Fruit fly (Drosophila melanogaster): Measurements from ENCODE around the gene mldr.

Gene mldr

DNA sequence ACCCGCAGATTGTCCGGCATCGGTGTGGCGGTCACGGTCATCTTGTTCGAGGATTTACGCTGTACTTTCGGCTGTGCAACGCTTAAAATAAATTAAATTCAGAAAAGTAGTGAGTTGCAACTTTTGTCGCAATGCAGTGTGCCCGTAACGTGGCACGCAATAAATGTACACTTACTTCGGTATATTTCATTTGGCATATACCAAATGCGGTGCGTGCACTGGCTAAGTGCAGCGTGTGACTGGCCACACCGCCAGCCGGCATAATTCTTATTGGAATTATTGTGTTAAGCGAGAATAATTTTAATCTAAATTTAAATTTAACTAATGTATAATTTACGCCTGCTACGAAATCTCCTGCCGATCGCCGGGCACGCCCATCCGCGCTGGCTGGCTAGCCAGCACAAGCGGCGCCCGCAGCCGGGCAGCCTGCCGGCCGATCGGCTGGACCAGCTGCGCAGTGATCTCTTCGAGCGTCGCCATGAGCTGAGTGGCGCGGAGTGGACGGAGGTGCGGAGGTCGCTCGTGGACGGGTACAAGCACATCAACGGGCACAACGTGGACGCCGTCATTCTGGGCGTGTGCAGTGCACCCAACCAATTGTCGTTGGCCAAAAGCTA lies at the start of gene mldr, which contains the start of gene Rpt4:
mldr (plus strand) TSS at position 221 of the 617 bp plus-strand sequence.
Rpt4 (minus strand) TSS at position 163 of the 617 bp plus-strand sequence.
- no peak for TF ChIP-seq CG17801 (GFP tag; optimal IDR thresholded peaks at IDR 0.05; ENCODE audit: partially characterized antibody)

DNA sequence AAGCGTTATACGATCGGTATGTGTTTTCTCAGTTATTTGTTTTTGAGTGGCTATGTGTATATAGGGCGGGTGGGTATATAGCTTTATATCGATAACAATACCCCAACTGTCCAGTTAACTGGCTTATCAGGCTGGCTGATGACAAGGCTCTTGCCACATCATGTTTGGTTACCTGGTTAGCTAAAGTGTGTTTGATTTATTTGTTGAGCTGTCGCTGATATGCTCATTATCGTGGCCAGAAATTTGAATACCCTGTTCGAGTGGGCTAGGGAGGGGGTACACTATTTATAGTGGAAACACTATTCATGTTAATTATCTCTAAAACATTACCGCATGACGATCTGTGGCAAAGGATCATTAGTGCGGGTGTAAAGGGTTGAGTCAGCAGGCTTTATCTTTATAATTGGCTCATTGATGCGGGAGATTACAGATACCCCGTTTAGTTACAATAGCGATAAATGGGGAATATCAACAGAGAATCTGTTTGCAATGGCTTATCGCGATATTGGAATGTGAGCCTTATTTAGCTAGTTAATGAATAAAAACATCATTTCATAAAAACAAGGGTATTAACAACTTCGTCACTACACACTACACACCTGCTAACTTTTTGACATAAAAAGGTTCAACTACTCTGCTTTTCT lies 38.1 kb upstream of the mldr start:
- TF ChIP-seq CG17801 (GFP tag; optimal IDR thresholded peaks at IDR 0.05; ENCODE audit: partially characterized antibody), result no peak

DNA sequence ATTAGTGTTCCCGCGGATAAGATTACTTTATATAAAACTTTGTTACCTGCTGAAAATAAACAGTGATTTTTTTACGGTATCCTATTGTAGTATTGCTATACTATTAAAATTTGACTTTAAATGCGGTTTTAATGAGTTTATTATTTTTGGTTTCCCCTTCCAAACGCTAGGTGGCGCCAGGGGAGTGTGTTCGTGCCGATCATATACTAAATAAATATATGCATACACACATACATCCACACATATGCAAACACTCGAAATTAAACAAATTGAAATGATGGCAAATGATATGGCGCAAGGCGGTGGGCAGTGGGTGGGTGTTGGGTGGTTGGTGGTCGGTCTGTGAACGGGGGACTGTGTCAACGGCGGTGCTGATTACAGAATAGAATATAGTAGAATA lies 37.4 kb upstream of the mldr start:
- TF ChIP-seq CG17801 (GFP tag; optimal IDR thresholded peaks at IDR 0.05; ENCODE audit: partially characterized antibody), result no peak

DNA sequence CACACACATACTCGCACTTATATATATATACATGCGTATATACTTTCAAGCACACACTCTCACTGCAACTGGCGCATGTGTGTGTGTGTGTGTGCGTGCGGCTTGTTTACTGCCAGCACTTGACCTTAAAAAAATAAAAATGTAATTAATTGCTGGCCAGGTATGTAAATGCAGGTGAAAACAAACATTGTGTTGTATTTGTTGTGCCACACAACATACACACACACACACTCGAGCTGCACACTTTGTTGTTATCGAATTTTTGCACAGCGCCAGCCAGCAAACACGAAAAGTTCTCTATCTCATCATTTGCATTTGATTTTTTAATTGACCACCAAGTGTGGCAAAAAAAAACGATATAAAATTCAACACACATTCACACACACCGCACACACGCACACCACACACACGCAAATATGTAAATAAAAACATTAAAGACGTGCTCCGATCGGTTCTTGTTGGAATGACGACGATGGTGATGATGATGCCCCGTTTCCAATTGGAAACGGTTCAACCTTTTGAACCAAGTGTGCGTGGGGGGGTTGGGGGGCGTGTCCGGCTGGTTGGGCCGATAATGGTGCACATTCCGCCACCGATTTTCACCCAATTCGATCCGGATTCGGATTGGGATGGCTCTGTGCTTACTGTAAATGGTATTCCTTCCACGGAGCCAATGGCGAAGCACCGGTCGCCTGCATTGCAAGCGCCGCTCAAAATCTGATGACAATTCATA lies 36.3 kb upstream of the mldr start:
- TF ChIP-seq CG17801 (GFP tag; optimal IDR thresholded peaks at IDR 0.05; ENCODE audit: partially characterized antibody), result no peak

DNA sequence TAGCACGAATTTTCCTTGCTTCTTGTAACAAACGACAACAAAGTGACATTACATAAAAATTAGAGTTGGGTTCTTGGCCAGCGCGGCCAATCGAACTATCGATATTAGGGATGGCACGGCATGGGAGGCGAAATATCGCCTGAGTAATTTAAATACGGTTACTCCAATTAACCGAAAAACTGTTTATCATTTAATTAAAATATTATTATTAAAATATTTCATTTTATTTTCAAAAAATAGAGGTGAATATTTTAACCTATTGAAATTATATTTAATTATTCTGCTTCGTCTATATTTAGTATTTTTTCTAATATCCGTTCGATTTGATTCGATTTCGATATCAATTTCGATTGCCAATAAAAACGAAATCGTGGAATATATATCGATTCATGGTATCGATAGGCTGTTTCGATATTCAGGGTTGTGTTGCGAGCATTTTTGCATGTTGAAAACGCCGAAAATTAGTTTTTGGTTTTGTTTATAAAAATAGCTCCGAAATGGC lies 35.6 kb upstream of the mldr start, which contains the start of the genes Rbcn-3A and Spx:
Rbcn-3A (minus strand) TSS at position 74 of the 502 bp plus-strand sequence.
Spx (plus strand) TSS at position 409 of the 502 bp plus-strand sequence.
- TF ChIP-seq CG17801 (GFP tag; optimal IDR thresholded peaks at IDR 0.05; ENCODE audit: partially characterized antibody), result peak; percentile 35

DNA sequence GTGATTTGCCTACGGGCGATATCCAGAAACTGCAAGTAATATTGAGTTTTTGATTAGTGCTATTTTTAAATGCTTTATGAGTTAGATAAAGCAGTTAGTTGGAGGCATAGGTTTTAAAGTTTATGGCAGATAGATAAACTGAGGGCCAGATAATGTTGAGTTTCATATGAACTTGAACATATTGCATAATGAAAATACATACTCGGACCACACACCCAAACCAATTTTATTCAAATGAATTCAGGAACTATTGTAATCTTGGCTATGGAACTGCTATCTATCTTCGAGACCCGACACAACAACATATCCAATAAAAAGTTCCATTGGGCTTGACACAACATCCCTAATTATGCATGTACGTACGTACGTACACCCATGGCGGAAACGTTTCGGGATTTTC lies 31.4 kb upstream of the mldr start:
- TF ChIP-seq CG17801 (GFP tag; optimal IDR thresholded peaks at IDR 0.05; ENCODE audit: partially characterized antibody), result no peak

DNA sequence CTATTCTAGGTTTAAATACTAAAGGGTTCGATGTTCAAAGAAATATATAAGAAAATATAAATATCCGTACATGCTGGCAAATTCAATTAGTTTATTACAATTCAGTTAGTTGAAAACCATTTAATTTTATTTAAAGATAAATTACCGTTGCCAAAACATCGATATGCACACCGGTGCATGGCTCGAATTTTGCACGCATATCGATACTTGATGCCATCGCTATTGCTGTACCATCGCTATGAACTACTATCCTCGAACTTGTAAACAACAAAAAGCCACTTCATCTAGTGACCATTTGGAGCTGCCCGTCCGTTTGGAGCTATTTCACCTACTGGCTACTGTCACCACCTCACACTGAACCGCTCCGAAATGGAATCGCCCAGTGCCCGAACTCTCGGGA lies 30.2 kb upstream of the mldr start, which contains the start of gene Josd:
Josd (plus strand) TSS at position 270 of the 400 bp plus-strand sequence.
- TF ChIP-seq CG17801 (GFP tag; optimal IDR thresholded peaks at IDR 0.05; ENCODE audit: partially characterized antibody), result no peak

DNA sequence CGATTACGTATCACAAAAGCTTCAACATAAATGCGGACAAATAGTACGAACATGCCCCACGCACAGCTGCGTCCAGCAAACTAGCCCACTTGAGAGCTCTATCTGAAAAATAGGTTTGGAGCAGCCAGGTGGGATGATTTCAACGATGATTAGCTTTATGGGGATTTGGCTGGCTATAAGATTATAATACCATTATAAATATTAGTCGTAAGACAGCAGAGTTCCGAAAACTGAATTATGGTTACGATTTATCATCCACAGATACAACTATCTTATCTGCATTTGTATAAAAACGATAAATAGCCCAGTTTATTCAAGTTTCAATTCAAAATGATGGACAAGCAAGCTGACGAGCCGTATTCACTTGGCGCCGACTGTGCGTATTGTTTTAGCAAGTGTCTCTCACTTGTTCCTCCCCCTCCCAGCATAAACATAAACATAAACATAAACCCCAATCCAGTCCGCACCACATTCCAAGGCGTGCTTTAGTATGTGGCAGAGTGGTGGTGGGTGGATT lies 27.4 kb upstream of the mldr start:
- no peak for TF ChIP-seq CG17801 (GFP tag; optimal IDR thresholded peaks at IDR 0.05; ENCODE audit: partially characterized antibody)

DNA sequence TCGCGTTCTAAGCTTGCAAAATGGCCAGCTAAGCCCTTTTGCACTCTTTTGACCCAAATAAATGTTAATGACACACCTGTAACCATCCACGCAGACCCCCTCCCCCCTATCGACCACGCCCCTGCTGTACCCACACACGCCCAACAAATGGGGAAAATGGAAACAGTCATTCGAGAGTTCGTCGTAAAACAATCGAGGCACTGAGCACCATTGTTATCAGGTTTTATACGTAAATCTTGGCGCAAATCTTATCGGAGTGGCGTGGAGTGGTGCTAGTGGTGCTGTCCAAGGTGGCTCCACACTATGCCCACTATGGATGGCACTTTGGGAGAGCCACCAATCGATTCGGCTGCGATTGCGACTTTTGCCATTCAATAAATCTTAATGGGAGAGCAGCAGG lies 26.6 kb upstream of the mldr start:
- TF ChIP-seq CG17801 (GFP tag; optimal IDR thresholded peaks at IDR 0.05; ENCODE audit: partially characterized antibody), result no peak

DNA sequence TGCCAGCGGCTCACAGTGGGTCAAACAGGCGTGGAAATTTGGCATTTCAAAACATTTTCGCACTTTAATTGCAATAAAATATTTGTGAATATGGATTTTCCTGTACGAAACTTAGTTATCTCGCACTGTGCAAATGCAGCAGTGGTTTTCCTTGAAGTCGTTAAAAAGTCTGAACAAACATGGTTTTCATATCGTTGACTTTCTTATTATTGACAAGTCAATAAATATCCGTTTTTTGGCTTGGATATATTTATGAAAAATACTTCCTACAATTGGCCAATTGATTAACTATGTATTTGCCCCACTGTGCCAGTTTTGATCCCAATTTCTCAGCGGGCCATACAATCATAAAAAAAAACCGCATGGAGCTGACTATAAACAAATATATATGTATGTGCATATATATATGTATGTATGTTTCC lies 25.6 kb upstream of the mldr start:
- TF ChIP-seq CG17801 (GFP tag; optimal IDR thresholded peaks at IDR 0.05; ENCODE audit: partially characterized antibody), result peak; percentile 95

DNA sequence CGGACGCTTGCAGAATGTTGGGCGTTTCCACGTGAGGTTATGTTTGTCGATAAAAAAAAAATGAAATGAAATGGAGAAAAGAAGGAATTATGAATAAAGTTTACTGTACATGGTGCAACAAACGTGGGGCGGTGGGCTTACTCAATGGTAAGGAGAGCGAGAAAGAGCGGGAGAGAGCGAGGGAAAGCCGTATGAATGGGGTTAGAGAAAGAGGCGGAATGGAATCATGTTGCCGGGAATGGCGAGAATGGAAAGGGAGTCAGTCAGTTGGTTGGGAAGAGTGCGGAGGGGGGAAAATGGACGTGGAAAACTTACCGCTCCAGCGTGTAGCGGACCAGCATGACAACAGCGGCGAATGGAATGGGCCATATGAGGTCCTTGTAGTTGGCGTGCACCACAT lies 25.0 kb upstream of the mldr start:
- TF ChIP-seq CG17801 (GFP tag; optimal IDR thresholded peaks at IDR 0.05; ENCODE audit: partially characterized antibody), result no peak

DNA sequence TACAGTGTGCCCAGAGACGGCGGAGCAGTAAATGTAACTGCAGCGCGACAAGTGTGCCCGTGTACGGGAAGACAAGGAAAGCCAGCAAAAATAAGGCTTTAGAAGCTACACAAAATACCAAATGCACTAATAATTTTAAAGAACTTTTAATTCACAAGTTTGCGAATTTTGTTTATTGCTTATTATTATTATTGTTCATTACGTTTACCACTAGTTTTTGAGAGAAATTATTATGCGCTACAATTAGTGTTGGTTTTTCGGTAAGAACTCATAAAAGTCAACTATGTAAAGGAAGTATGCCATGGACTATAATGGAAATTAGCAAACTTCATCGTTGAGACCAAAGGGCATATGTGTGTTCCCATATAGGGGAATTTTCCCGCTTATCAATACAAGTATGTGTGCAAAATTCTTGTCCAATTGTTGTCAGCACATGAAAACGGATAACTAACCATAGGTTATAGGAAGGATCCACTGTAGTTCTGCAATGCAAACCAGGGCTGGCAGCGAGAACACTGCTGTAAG lies 23.9 kb upstream of the mldr start, which contains the start of gene schlank:
schlank (minus strand) TSS at position 42 of the 525 bp plus-strand sequence.
- no peak for TF ChIP-seq CG17801 (GFP tag; optimal IDR thresholded peaks at IDR 0.05; ENCODE audit: partially characterized antibody)

DNA sequence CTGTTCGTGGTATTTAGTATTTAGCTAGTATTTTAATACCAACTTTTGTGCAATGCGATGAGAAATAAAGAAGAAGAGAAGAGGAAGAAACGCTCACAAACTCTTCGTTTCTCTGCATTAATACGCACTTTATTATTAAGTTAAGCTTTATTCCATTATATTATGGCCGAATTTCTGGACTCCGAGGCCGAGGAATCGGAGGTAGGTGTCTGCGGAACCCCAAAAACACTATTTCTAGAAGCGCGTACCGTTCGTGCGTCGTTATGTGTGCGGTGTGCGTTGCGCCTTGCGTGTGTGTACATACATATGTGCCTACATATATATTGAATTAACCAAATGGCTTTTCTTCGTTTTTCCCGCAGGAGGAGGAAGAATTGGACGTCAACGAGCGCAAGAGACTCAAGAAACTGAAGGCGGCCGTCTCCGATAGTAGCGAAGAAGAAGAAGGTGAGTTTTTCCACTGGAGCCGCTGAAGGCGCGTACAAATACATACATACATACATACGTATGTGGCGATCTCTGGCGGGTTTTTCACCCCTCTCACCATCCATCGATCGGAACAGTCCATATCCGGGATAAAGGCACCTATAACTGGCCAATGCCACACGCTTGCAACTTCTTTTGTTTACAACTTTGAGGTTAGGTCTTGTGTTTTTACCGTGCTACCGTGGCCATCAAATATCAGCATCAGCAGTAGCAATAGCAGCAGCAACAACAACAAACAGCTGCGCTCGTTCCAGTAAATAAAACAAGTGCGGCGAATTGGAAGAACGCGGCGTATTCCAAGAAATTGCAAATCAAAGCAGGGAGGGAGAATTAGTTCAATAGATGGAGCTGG lies 23.1 kb upstream of the mldr start, which contains the start of gene Spt6:
Spt6 (plus strand) TSS at position 53 of the 838 bp plus-strand sequence.
- peak; percentile 34 for TF ChIP-seq CG17801 (GFP tag; optimal IDR thresholded peaks at IDR 0.05; ENCODE audit: partially characterized antibody)

DNA sequence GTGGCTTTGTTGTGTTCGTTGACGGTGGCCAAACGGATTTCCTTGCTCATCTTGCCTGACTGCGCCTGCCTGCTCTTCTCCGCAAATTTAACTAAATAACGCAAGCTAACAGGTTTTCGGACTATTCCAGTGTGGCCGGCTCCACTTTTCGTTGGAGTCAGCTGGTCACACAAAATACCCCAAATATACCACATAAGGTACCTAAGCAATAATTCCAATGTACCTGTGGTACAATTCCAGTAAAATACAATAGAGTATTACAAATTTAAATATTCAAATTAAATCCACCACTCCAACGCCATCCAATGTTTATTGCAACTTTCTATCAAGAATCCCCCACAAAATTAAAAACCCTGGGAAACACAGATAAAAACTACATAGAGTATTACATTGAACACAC lies 14.5 kb upstream of the mldr start, which contains the start of gene CG3566:
CG3566 (minus strand) TSS at position 135 of the 400 bp plus-strand sequence.
- TF ChIP-seq CG17801 (GFP tag; optimal IDR thresholded peaks at IDR 0.05; ENCODE audit: partially characterized antibody), result no peak
